Fruit fly (Drosophila melanogaster): ENCODE data around the gene Sbat.
A peak's percentile ranks its signal among the peaks of the same experiment; 100 is the strongest.

Sbat gene

dm6 chr2L:2897024-2897549 is 18.9 kb downstream of the Sbat start (continued):
- TF ChIP-seq D (optimal IDR thresholded peaks at IDR 0.05), result no peak
- peak; percentile 74 for TF ChIP-seq D (GFP tag; optimal IDR thresholded peaks at IDR 0.05)
- no peak for TF ChIP-seq CG4707 (GFP tag; optimal IDR thresholded peaks at IDR 0.05)
- TF ChIP-seq Kr (GFP tag; optimal IDR thresholded peaks at IDR 0.05), result no peak
- no peak for TF ChIP-seq Lpt (GFP tag; optimal IDR thresholded peaks at IDR 0.05)
- TF ChIP-seq ato (GFP tag; IDR thresholded peaks at IDR 0.05; ENCODE audit: partially characterized antibody), result no peak
- TF ChIP-seq CG10959 (GFP tag; IDR thresholded peaks at IDR 0.05), result peak; percentile 72
- no peak for TF ChIP-seq BEAF-32 (GFP tag; optimal IDR thresholded peaks at IDR 0.05)
- no peak for TF ChIP-seq Bgb (GFP tag; IDR thresholded peaks at IDR 0.05; ENCODE audit: partially characterized antibody)
- TF ChIP-seq bsh (GFP tag; optimal IDR thresholded peaks at IDR 0.05), result peak; percentile 6 to 89
- TF ChIP-seq pho (GFP tag; optimal IDR thresholded peaks at IDR 0.05), result peak; percentile 56
- peak; percentile 71 for TF ChIP-seq CG11695 (GFP tag; IDR thresholded peaks at IDR 0.05)
- TF ChIP-seq Neu2 (GFP tag; optimal IDR thresholded peaks at IDR 0.05; ENCODE audit: borderline replicate concordance), result peak; percentile 38
- peak; percentile 64 for TF ChIP-seq CG18011 (GFP tag; optimal IDR thresholded peaks at IDR 0.05)
- peak; percentile 80 for TF ChIP-seq CG2712 (tag; optimal IDR thresholded peaks at IDR 0.05)
- peak; percentile 57; the same call in 1 of the 2 replicates for TF ChIP-seq Oaz (GFP tag; IDR thresholded peaks at IDR 0.05)
- TF ChIP-seq trh (GFP tag; optimal IDR thresholded peaks at IDR 0.05), result peak; percentile 63
- TF ChIP-seq CG7271 (tag; optimal IDR thresholded peaks at IDR 0.05), result peak; percentile 17
- peak; percentile 15; the same call in 1 of the 2 replicates for TF ChIP-seq MBD-R2 (GFP tag; IDR thresholded peaks at IDR 0.05)
- no peak for TF ChIP-seq cad (GFP tag; optimal IDR thresholded peaks at IDR 0.05)
- TF ChIP-seq GATAe (GFP tag; conservative IDR thresholded peaks at IDR 0.05), result peak; percentile 34; the same call in 1 of the 2 replicates
- TF ChIP-seq toy (GFP tag; IDR thresholded peaks at IDR 0.05), result no peak
- TF ChIP-seq amos (GFP tag; IDR thresholded peaks at IDR 0.05; ENCODE audit: partially characterized antibody), result no peak
- TF ChIP-seq slp2 (GFP tag; optimal IDR thresholded peaks at IDR 0.05), result peak; percentile 81
- peak; percentile 74 for TF ChIP-seq CG12104 (GFP tag; optimal IDR thresholded peaks at IDR 0.05)
- TF ChIP-seq Doc3 (GFP tag; IDR thresholded peaks at IDR 0.05; ENCODE audit: partially characterized antibody), result no peak
- peak; percentile 11 for TF ChIP-seq TFAM (GFP tag; optimal IDR thresholded peaks at IDR 0.05)
- peak; percentile 77 for TF ChIP-seq CG15269 (tag; optimal IDR thresholded peaks at IDR 0.05)
- TF ChIP-seq Dbx (GFP tag; IDR thresholded peaks at IDR 0.05), result peak; percentile 73
- TF ChIP-seq Hey (tag; optimal IDR thresholded peaks at IDR 0.05), result no peak
- TF ChIP-seq CG9727 (GFP tag; optimal IDR thresholded peaks at IDR 0.05), result peak; percentile 81
- no peak for TF ChIP-seq fru (optimal IDR thresholded peaks at IDR 0.05)
- TF ChIP-seq E2f2 (GFP tag; IDR thresholded peaks at IDR 0.05), result peak; percentile 66
- TF ChIP-seq CG4820 (GFP tag; optimal IDR thresholded peaks at IDR 0.05), result peak; percentile 91
- peak; percentile 80 for TF ChIP-seq dmrt99B (tag; optimal IDR thresholded peaks at IDR 0.05)
- TF ChIP-seq CG30431 (GFP tag; optimal IDR thresholded peaks at IDR 0.05), result peak; percentile 86
- peak; percentile 58 for TF ChIP-seq CG14710 (tag; optimal IDR thresholded peaks at IDR 0.05)
- TF ChIP-seq NK7.1 (GFP tag; optimal IDR thresholded peaks at IDR 0.05), result peak; percentile 49
- TF ChIP-seq Elba2 (GFP tag; optimal IDR thresholded peaks at IDR 0.05), result no peak
- peak; percentile 76 for TF ChIP-seq CG3407 (GFP tag; optimal IDR thresholded peaks at IDR 0.05)
- peak; percentile 76 for TF ChIP-seq CG2678 (tag; optimal IDR thresholded peaks at IDR 0.05)
- TF ChIP-seq CG42726 (GFP tag; IDR thresholded peaks at IDR 0.05; ENCODE audit: partially characterized antibody), result no peak
- TF ChIP-seq hbn (GFP tag; IDR thresholded peaks at IDR 0.05; ENCODE audit: partially characterized antibody), result no peak
- peak; percentile 81 for TF ChIP-seq btn (GFP tag; optimal IDR thresholded peaks at IDR 0.05)
- peak; percentile 48 to 74 for TF ChIP-seq Hr51 (GFP tag; optimal IDR thresholded peaks at IDR 0.05)
- TF ChIP-seq CG11723 (GFP tag; optimal IDR thresholded peaks at IDR 0.05), result peak; percentile 75
- TF ChIP-seq pfk (GFP tag; optimal IDR thresholded peaks at IDR 0.05), result no peak
- TF ChIP-seq ssp (GFP tag; IDR thresholded peaks at IDR 0.05), result peak; percentile 76
- TF ChIP-seq tgo (GFP tag; IDR thresholded peaks at IDR 0.05), result peak; percentile 84
- TF ChIP-seq CG6689 (GFP tag; IDR thresholded peaks at IDR 0.05), result peak; percentile 86
